Worm (Caenorhabditis elegans) whole organism, young adult: Measurements from ENCODE around the gene R13H7.2.
A peak's percentile ranks its signal among the peaks of the same experiment; 100 is the strongest.

Experiments
- B0261.1 ChIP-seq: sonication (generic microtip); optimal IDR thresholded peaks from 2 replicates; lab custom pipeline; 2016; ENCODE audit warnings: mild to moderate bottlenecking, missing genetic modification characterization, moderate library complexity, missing compliant biosample characterization
- D2030.7 ChIP-seq: fragments of 200-800 bp; sonication (Bioruptor generic); IDR thresholded peaks from 2 replicates; pipeline ENCODE4 v1.3.6; 2022; ENCODE audit warnings: missing genetic modification reagents, missing genetic modification characterization, missing compliant biosample characterization
- F10E7.11 ChIP-seq: sonication (generic microtip); optimal IDR thresholded peaks from 2 replicates; lab custom pipeline; 2017; ENCODE audit warnings: mild to moderate bottlenecking, missing genetic modification characterization, moderate library complexity, missing compliant biosample characterization
- F33H1.4 ChIP-seq: fragments of 200-800 bp; sonication (Bioruptor generic); IDR thresholded peaks from 2 replicates; pipeline ENCODE4 v1.3.6; 2022; ENCODE audit warnings: missing genetic modification reagents, missing genetic modification characterization, missing compliant biosample characterization
- F37B4.10 ChIP-seq: fragments of 200-800 bp; sonication (Bioruptor generic); IDR thresholded peaks from 2 replicates; pipeline ENCODE4 v1.3.6; 2022; ENCODE audit warnings: missing genetic modification characterization, missing compliant biosample characterization
- F39B2.1 ChIP-seq: fragments of 200-800 bp; sonication (Bioruptor generic); IDR thresholded peaks from 2 replicates; pipeline ENCODE4 v1.3.6; 2022; ENCODE audit warnings: missing genetic modification reagents, missing genetic modification characterization, missing compliant biosample characterization
- F49E8.2 ChIP-seq: sonication (generic microtip); optimal IDR thresholded peaks from 3 replicates; lab custom pipeline; 2017; ENCODE audit warnings: missing genetic modification characterization, mild to moderate bottlenecking, missing compliant biosample characterization, antibody characterized with exemption, moderate library complexity; ENCODE audit not compliant: insufficient read depth
- F57A8.1 ChIP-seq: fragments of 200-800 bp; sonication (Bioruptor generic); optimal IDR thresholded peaks from 2 replicates; lab custom pipeline; 2018; ENCODE audit warnings: mild to moderate bottlenecking, missing genetic modification characterization, moderate library complexity, missing compliant biosample characterization
- F57C9.4 ChIP-seq: sonication (generic microtip); optimal IDR thresholded peaks from 2 replicates; lab custom pipeline; 2017; ENCODE audit warnings: mild to moderate bottlenecking, missing genetic modification characterization, missing compliant biosample characterization
- K12H6.12 ChIP-seq: fragments of 200-800 bp; sonication (Bioruptor generic); optimal IDR thresholded peaks from 2 replicates; lab custom pipeline; 2018; ENCODE audit warnings: mild to moderate bottlenecking, missing genetic modification characterization, missing compliant biosample characterization
- T07F8.4 ChIP-seq: sonication (generic microtip); optimal IDR thresholded peaks from 2 replicates; lab custom pipeline; 2016; ENCODE audit warnings: mild to moderate bottlenecking, missing genetic modification characterization, moderate library complexity, missing compliant biosample characterization
- T26A5.8 ChIP-seq: sonication (generic microtip); optimal IDR thresholded peaks from 2 replicates; lab custom pipeline; 2016; ENCODE audit warnings: missing genetic modification characterization, missing compliant biosample characterization
- Y53F4B.3 ChIP-seq: fragments of 200-800 bp; sonication (Bioruptor generic); IDR thresholded peaks from 2 replicates; pipeline ENCODE4 v1.3.6; 2022; ENCODE audit warnings: missing genetic modification reagents, missing genetic modification characterization, missing compliant biosample characterization
- ZK185.1 ChIP-seq: sonication (generic microtip); optimal IDR thresholded peaks from 2 replicates; lab custom pipeline; 2016; ENCODE audit warnings: mild to moderate bottlenecking, missing genetic modification characterization, missing compliant biosample characterization; ENCODE audit not compliant: poor library complexity, severe bottlenecking
- akir-1 ChIP-seq: fragments of 200-800 bp; sonication (Bioruptor generic); optimal IDR thresholded peaks from 2 replicates; lab custom pipeline; 2018; ENCODE audit warnings: mild to moderate bottlenecking, missing genetic modification characterization, moderate library complexity, missing compliant biosample characterization
- aptf-2 ChIP-seq: fragments of 200-800 bp; sonication (Bioruptor generic); conservative IDR thresholded peaks from 2 replicates; pipeline ENCODE4 v1.3.6; 2022; ENCODE audit warnings: missing genetic modification reagents, missing genetic modification characterization, missing compliant biosample characterization
- atf-7 ChIP-seq: sonication (generic microtip); optimal IDR thresholded peaks from 2 replicates; lab custom pipeline; 2017; ENCODE audit warnings: mild to moderate bottlenecking, missing genetic modification characterization, missing compliant biosample characterization
- attf-6 ChIP-seq: fragments of 200-800 bp; sonication (Bioruptor generic); IDR thresholded peaks from 2 replicates; pipeline ENCODE4 v1.3.6; 2022; ENCODE audit warnings: missing genetic modification reagents, missing genetic modification characterization, missing compliant biosample characterization
- dpff-1 ChIP-seq: sonication (generic microtip); optimal IDR thresholded peaks from 2 replicates; lab custom pipeline; 2017; ENCODE audit warnings: mild to moderate bottlenecking, missing genetic modification characterization, missing compliant biosample characterization
- egl-44 ChIP-seq: fragments of 200-800 bp; sonication (Bioruptor generic); IDR thresholded peaks from 2 replicates; pipeline ENCODE4 v1.3.6; 2022; ENCODE audit warnings: missing genetic modification reagents, missing genetic modification characterization, missing compliant biosample characterization
- ets-4 ChIP-seq: fragments of 200-800 bp; sonication (Bioruptor generic); optimal IDR thresholded peaks from 2 replicates; lab custom pipeline; 2018; ENCODE audit warnings: mild to moderate bottlenecking, missing genetic modification characterization, missing compliant biosample characterization
- fkh-3 ChIP-seq: sonication (generic microtip); optimal IDR thresholded peaks from 2 replicates; lab custom pipeline; 2016; ENCODE audit warnings: mild to moderate bottlenecking, missing genetic modification characterization, missing compliant biosample characterization
- let-607 ChIP-seq, 2 experiments: fragments of 200-800 bp in 1 of 2; sonication (Bioruptor generic) in 1 of 2; sonication (generic microtip) in 1 of 2; optimal IDR thresholded peaks; 2 replicates each; lab custom pipeline; 2016 to 2018; ENCODE audit warnings: mild to moderate bottlenecking in 2 of 2, missing compliant biosample characterization in 2 of 2, missing genetic modification characterization in 2 of 2, moderate library complexity in 2 of 2, missing genotype in 1 of 2
- lsy-27 ChIP-seq: sonication (generic microtip); optimal IDR thresholded peaks from 2 replicates; lab custom pipeline; 2017; ENCODE audit warnings: missing genetic modification characterization, mild to moderate bottlenecking, missing compliant biosample characterization, antibody characterized with exemption, missing genotype, borderline replicate concordance; ENCODE audit not compliant: insufficient read depth
- madf-10 ChIP-seq: sonication (generic microtip); optimal IDR thresholded peaks from 2 replicates; lab custom pipeline; 2016; ENCODE audit warnings: mild to moderate bottlenecking, missing genetic modification characterization, missing compliant biosample characterization
- madf-6 ChIP-seq: fragments of 200-800 bp; sonication (Bioruptor generic); IDR thresholded peaks from 2 replicates; pipeline ENCODE4 v1.3.6; 2022; ENCODE audit warnings: missing genetic modification reagents, missing genetic modification characterization, missing compliant biosample characterization
- madf-8 ChIP-seq: fragments of 200-800 bp; sonication (Bioruptor generic); conservative IDR thresholded peaks from 2 replicates; pipeline ENCODE4 v1.3.6; 2022; ENCODE audit warnings: missing genetic modification reagents, missing genetic modification characterization, missing compliant biosample characterization
- mcd-1 ChIP-seq: fragments of 200-800 bp; sonication (Bioruptor generic); IDR thresholded peaks from 2 replicates; pipeline ENCODE4 v1.3.6; 2022; ENCODE audit warnings: missing genetic modification reagents, missing genetic modification characterization, missing compliant biosample characterization
- mxl-1 ChIP-seq: sonication (generic microtip); optimal IDR thresholded peaks from 2 replicates; lab custom pipeline; 2016; ENCODE audit warnings: missing genetic modification characterization, missing compliant biosample characterization
- nfya-1 ChIP-seq: sonication (generic microtip); optimal IDR thresholded peaks from 2 replicates; lab custom pipeline; 2017; ENCODE audit warnings: antibody characterized with exemption, missing compliant biosample characterization, missing genetic modification characterization, borderline replicate concordance; ENCODE audit not compliant: insufficient read depth
- nfya-2 ChIP-seq: fragments of 200-800 bp; sonication (Bioruptor generic); IDR thresholded peaks from 2 replicates; pipeline ENCODE4 v1.3.6; 2022; ENCODE audit warnings: missing genetic modification reagents, missing genetic modification characterization, missing compliant biosample characterization
- nhr-80 ChIP-seq: sonication (generic microtip); optimal IDR thresholded peaks from 2 replicates; lab custom pipeline; 2016; ENCODE audit warnings: missing genetic modification characterization, missing compliant biosample characterization
- pbrm-1 ChIP-seq: fragments of 200-800 bp; sonication (Bioruptor generic); IDR thresholded peaks from 2 replicates; pipeline ENCODE4 v1.3.6; 2022; ENCODE audit warnings: missing genetic modification reagents, missing genetic modification characterization, missing compliant biosample characterization
- somi-1 ChIP-seq: fragments of 200-800 bp; sonication (Bioruptor generic); optimal IDR thresholded peaks from 2 replicates; lab custom pipeline; 2018; ENCODE audit warnings: mild to moderate bottlenecking, missing genetic modification characterization, missing compliant biosample characterization
- tlf-1 ChIP-seq: fragments of 200-800 bp; sonication (Bioruptor generic); optimal IDR thresholded peaks from 2 replicates; lab custom pipeline; 2018; ENCODE audit warnings: mild to moderate bottlenecking, missing genetic modification characterization, missing compliant biosample characterization
- ztf-26 ChIP-seq: sonication (generic microtip); optimal IDR thresholded peaks from 2 replicates; lab custom pipeline; 2017; ENCODE audit warnings: missing genetic modification characterization, missing compliant biosample characterization
- ztf-6 ChIP-seq: fragments of 200-800 bp; sonication (Bioruptor generic); IDR thresholded peaks from 2 replicates; pipeline ENCODE4 v1.3.6; 2022; ENCODE audit warnings: missing genetic modification reagents, missing genetic modification characterization, missing compliant biosample characterization

The R13H7.2 gene

ce11 chrIV:6839091-6839522 is 20.1 kb downstream of the R13H7.2 start (continued):
- TF ChIP-seq D2030.7 (GFP tag; lab: Robert Waterston, UW): no peak
- TF ChIP-seq ZK185.1 (tag; lab: Kevin White, UChicago): peak; percentile 21
- peak; percentile 78 for TF ChIP-seq somi-1 (GFP tag; lab: Kevin White, UChicago)
- no peak for TF ChIP-seq T07F8.4 (tag; lab: Kevin White, UChicago)
- TF ChIP-seq F37B4.10 (GFP tag; lab: Robert Waterston, UW): no peak
- no peak for TF ChIP-seq madf-8 (GFP tag; lab: Robert Waterston, UW)
- TF ChIP-seq B0261.1 (tag; lab: Kevin White, UChicago): no peak
- no peak for TF ChIP-seq mxl-1 (tag; lab: Kevin White, UChicago)
- TF ChIP-seq nfya-1 (tag; lab: Kevin White, UChicago): no peak
- peak in 1 of 2 experiments; percentile 62 for TF ChIP-seq let-607 (tag; optimal IDR thresholded peaks at IDR 0.05; lab: Kevin White, UChicago)
- TF ChIP-seq attf-6 (GFP tag; lab: Robert Waterston, UW): no peak
- TF ChIP-seq akir-1 (GFP tag; lab: Kevin White, UChicago): no peak
- TF ChIP-seq pbrm-1 (GFP tag; lab: Robert Waterston, UW): 0 out of 2 replicates have a peak, but pooled peaks have one; percentile 33
- no peak for TF ChIP-seq ztf-6 (GFP tag; lab: Robert Waterston, UW)
- TF ChIP-seq madf-10 (tag; lab: Kevin White, UChicago): peak; percentile 48
- no peak for TF ChIP-seq ets-4 (GFP tag; lab: Kevin White, UChicago)
- TF ChIP-seq lsy-27 (tag; lab: Kevin White, UChicago): no peak
- no peak for TF ChIP-seq nfya-2 (GFP tag; lab: Robert Waterston, UW)
- TF ChIP-seq nhr-80 (tag; lab: Kevin White, UChicago): peak; percentile 88
- TF ChIP-seq F10E7.11 (tag; lab: Kevin White, UChicago): no peak
- TF ChIP-seq K12H6.12 (tag; lab: Kevin White, UChicago): peak; percentile 76
- TF ChIP-seq egl-44: no peak
- no peak for TF ChIP-seq F33H1.4 (GFP tag; lab: Robert Waterston, UW)
- TF ChIP-seq, all 124 proteins: peak for 28

ce11 chrIV:6836769-6837168 is 22.4 kb downstream of the R13H7.2 start:
- TF ChIP-seq dpff-1 (tag; lab: Kevin White, UChicago): no peak
- TF ChIP-seq F39B2.1 (GFP tag; lab: Robert Waterston, UW): no peak
- TF ChIP-seq Y53F4B.3 (GFP tag; lab: Robert Waterston, UW): no peak
- no peak for TF ChIP-seq fkh-3 (tag; lab: Kevin White, UChicago)
- TF ChIP-seq madf-6 (GFP tag; lab: Robert Waterston, UW): no peak
- TF ChIP-seq aptf-2 (GFP tag; lab: Robert Waterston, UW): no peak
- TF ChIP-seq F49E8.2 (tag; lab: Kevin White, UChicago): no peak
- TF ChIP-seq F57C9.4: no peak
- no peak for TF ChIP-seq D2030.7 (GFP tag; lab: Robert Waterston, UW)
- no peak for TF ChIP-seq tlf-1 (GFP tag; lab: Kevin White, UChicago)
- no peak for TF ChIP-seq T26A5.8
- no peak for TF ChIP-seq F57A8.1 (GFP tag; lab: Kevin White, UChicago)
- no peak for TF ChIP-seq mcd-1 (GFP tag; lab: Robert Waterston, UW)
- TF ChIP-seq, all 124 proteins: peak for 0

- TF ChIP-seq ztf-26 (tag; lab: Kevin White, UChicago) (no peak), lsy-27 (tag; lab: Kevin White, UChicago) (no peak), atf-7 (tag; lab: Kevin White, UChicago) (no peak)
- TF ChIP-seq, all 124 proteins: peak for 0
These were observed 24.5 kb downstream of the R13H7.2 start for ce11 chrIV:6834705-6835104.
